Fruit fly (Drosophila melanogaster): ENCODE data around the gene E5.

DNA sequence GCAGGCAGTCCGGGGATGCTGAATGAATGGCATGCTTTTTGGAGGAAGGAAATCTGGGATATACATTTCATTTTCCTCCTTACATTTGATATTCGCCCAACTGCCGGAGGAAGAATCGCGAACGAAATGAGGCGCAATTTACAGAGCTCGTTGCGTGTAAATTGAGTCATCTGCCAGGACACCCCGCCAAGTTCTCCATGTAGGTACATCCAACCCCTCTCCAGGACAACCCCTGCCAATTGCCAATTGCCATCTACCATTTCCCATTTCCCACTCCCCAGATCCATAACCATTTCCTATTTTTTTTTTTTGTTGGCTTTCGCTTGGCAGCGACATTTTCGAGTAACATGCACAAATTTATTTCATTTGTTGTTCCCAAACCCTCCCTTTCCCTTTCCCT lies 22.1 kb upstream of the E5 start:
- TF ChIP-seq CG8301 (tag; optimal IDR thresholded peaks at IDR 0.05) = no peak
- TF ChIP-seq gl (tag; optimal IDR thresholded peaks at IDR 0.05) = no peak
- no peak for TF ChIP-seq Ets98B (GFP tag; IDR thresholded peaks at IDR 0.05)
- no peak for TF ChIP-seq fd96Ca (GFP tag; IDR thresholded peaks at IDR 0.05)
- TF ChIP-seq CG15710 (tag; optimal IDR thresholded peaks at IDR 0.05) = no peak
- no peak for TF ChIP-seq EcR (GFP tag; optimal IDR thresholded peaks at IDR 0.05)
- TF ChIP-seq CG10348 (GFP tag; IDR thresholded peaks at IDR 0.05) = no peak
- no peak for TF ChIP-seq D1 (tag; optimal IDR thresholded peaks at IDR 0.05)
- no peak for TF ChIP-seq CG8159 (tag; optimal IDR thresholded peaks at IDR 0.05)
- no peak for TF ChIP-seq Pif1A (GFP tag; optimal IDR thresholded peaks at IDR 0.05)
- no peak for TF ChIP-seq CG32121 (GFP tag; IDR thresholded peaks at IDR 0.05)

All from whole organism, pupa.